Fruit fly (Drosophila melanogaster) S2 (cell line): ENCODE measurements around the gene CG12362.

ENCODE experiments used
- CG8478 ChIP-seq: fragments of >200 bp; optimal IDR thresholded peaks from 2 replicates; lab custom pipeline; 2018
- CTCF ChIP-seq, 2 experiments: fragments of >200 bp; optimal IDR thresholded peaks; 2 replicates each; lab custom pipeline; 2018

The CG12362 gene

dm6 chr3L:10411611-10412010 is 1.0 kb upstream of the CG12362 start:
- TF ChIP-seq CG8478 (no peak), CTCF (optimal IDR thresholded peaks at IDR 0.05; lab: Kevin White, UChicago) (no peak)

dm6 chr3L:10418401-10418800 is 5.8 kb downstream of the CG12362 start:
- TF ChIP-seq CG8478 (no peak), CTCF (optimal IDR thresholded peaks at IDR 0.05; lab: Kevin White, UChicago) (no peak)

- TF ChIP-seq CTCF (optimal IDR thresholded peaks at IDR 0.05; lab: Kevin White, UChicago) (peak; percentile 87 to 90), CG8478 (no peak)
Measured at dm6 chr3L:10427318-10427717, 14.7 kb downstream of the CG12362 start.

dm6 chr3L:10428027-10428426 is 15.4 kb downstream of the CG12362 start:
- TF ChIP-seq CG8478, result no peak
- no peak for TF ChIP-seq CTCF (optimal IDR thresholded peaks at IDR 0.05; lab: Kevin White, UChicago)

- no peak for TF ChIP-seq CTCF (optimal IDR thresholded peaks at IDR 0.05; lab: Kevin White, UChicago)
- no peak for TF ChIP-seq CG8478
Measured at dm6 chr3L:10428746-10429145, 16.1 kb downstream of the CG12362 start.

dm6 chr3L:10429474-10429873 is 16.9 kb downstream of the CG12362 start:
- TF ChIP-seq CTCF (optimal IDR thresholded peaks at IDR 0.05; lab: Kevin White, UChicago), result no peak
- no peak for TF ChIP-seq CG8478

- TF ChIP-seq CG8478 (no peak), CTCF (optimal IDR thresholded peaks at IDR 0.05; lab: Kevin White, UChicago) (no peak)
Measured at dm6 chr3L:10431883-10432282, 19.3 kb downstream of the CG12362 start, which contains the start of gene Ir67b. TSS of gene Ir67b (minus strand) at chr3L:10431983.

- no peak for TF ChIP-seq CG8478
- TF ChIP-seq CTCF (optimal IDR thresholded peaks at IDR 0.05; lab: Kevin White, UChicago), result no peak
Measured at dm6 chr3L:10434005-10434404, 21.4 kb downstream of the CG12362 start, which contains the start of gene Ir67c. TSS of gene Ir67c (minus strand) at chr3L:10434105.

dm6 chr3L:10439873-10440272 is 27.3 kb downstream of the CG12362 start:
- TF ChIP-seq CTCF (optimal IDR thresholded peaks at IDR 0.05; lab: Kevin White, UChicago) (no peak), CG8478 (no peak)

dm6 chr3L:10440488-10440887 is 27.9 kb downstream of the CG12362 start:
- TF ChIP-seq CG8478 (no peak), CTCF (optimal IDR thresholded peaks at IDR 0.05; lab: Kevin White, UChicago) (no peak)

dm6 chr3L:10442486-10442885 is 29.9 kb downstream of the CG12362 start:
- TF ChIP-seq CG8478 (no peak), CTCF (optimal IDR thresholded peaks at IDR 0.05; lab: Kevin White, UChicago) (no peak)

dm6 chr3L:10443958-10444357 is 31.3 kb downstream of the CG12362 start:
- TF ChIP-seq CG8478 (no peak), CTCF (optimal IDR thresholded peaks at IDR 0.05; lab: Kevin White, UChicago) (no peak)

- TF ChIP-seq CTCF (optimal IDR thresholded peaks at IDR 0.05; lab: Kevin White, UChicago), result no peak
- no peak for TF ChIP-seq CG8478
Measured at dm6 chr3L:10446998-10447397, 34.4 kb downstream of the CG12362 start.

dm6 chr3L:10449725-10450124 is 37.1 kb downstream of the CG12362 start:
- no peak for TF ChIP-seq CG8478
- no peak for TF ChIP-seq CTCF (optimal IDR thresholded peaks at IDR 0.05; lab: Kevin White, UChicago)

dm6 chr3L:10459076-10459475 is 46.5 kb downstream of the CG12362 start:
- TF ChIP-seq CTCF (optimal IDR thresholded peaks at IDR 0.05; lab: Kevin White, UChicago) (no peak), CG8478 (no peak)

- TF ChIP-seq CG8478 (no peak), CTCF (optimal IDR thresholded peaks at IDR 0.05; lab: Kevin White, UChicago) (peak in 1 of 2 experiments; percentile 38)
Measured at dm6 chr3L:10463051-10463866, 50.6 kb downstream of the CG12362 start, which contains the start of the genes Gem3 and CG32061. TSS of gene Gem3 (minus strand) at chr3L:10463101. TSS of gene CG32061 (plus strand) at chr3L:10463816.
